Fruit fly (Drosophila melanogaster) Kc167 (cell line): ENCODE data around the gene Ctl2.

Source experiments
- Myc ChIP-seq: fragments of >200 bp; optimal IDR thresholded peaks from 2 replicates; lab custom pipeline; 2017; ENCODE audit warnings: missing external identifiers
- Sin3A ChIP-seq: fragments of >200 bp; optimal IDR thresholded peaks from 2 replicates; lab custom pipeline; 2018; ENCODE audit warnings: missing external identifiers
- h ChIP-seq: fragments of >200 bp; optimal IDR thresholded peaks from 3 replicates; lab custom pipeline; 2018; ENCODE audit warnings: missing external identifiers
- insv ChIP-seq: fragments of >200 bp; optimal IDR thresholded peaks from 3 replicates; lab custom pipeline; 2018; ENCODE audit warnings: missing external identifiers
- ttk ChIP-seq: sonication (Bioruptor generic); optimal IDR thresholded peaks from 2 replicates; lab custom pipeline; 2017; ENCODE audit warnings: missing external identifiers

DNA sequence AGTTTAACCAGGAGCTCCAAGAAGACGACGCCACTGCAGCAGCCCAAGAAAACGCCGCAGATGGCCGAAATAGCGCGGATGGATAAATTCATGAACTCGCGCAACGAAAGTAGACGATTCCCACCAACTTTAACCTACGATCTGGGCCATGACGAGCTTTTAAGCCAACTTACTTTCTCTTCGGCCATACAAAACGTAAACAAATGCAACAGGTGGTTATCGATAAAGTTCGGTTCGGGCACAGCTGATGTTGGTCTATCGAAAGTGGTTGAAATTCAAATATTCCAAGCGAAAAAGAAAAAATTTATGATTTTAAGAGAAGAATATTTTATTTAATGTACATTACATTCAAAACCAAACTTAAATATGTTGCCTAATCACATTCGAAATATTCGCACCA, 23.5 kb downstream of the Ctl2 start, which contains the start of gene CG14511:
- TF ChIP-seq insv (lab: Kevin White, UChicago) (no peak), Sin3A (lab: Kevin White, UChicago) (no peak), Myc (lab: Kevin White, UChicago) (no peak), h (no peak), ttk (no peak)
